Worm (Caenorhabditis elegans) whole organism, early embryonic: Measurements from ENCODE around the gene eng-1.
A peak's percentile ranks its signal among the peaks of the same experiment; 100 is the strongest.

Experiments used
- B0310.2 ChIP-seq: sonication (generic microtip); optimal IDR thresholded peaks from 2 replicates; lab custom pipeline; 2016; ENCODE audit warnings: mild to moderate bottlenecking, missing genetic modification characterization, missing compliant biosample characterization
- F13C5.2 ChIP-seq: sonication (generic microtip); optimal IDR thresholded peaks from 2 replicates; lab custom pipeline; 2017; ENCODE audit warnings: mild to moderate bottlenecking, missing genetic modification characterization, inconsistent platforms, missing compliant biosample characterization
- aly-1 ChIP-seq: sonication (generic microtip); optimal IDR thresholded peaks from 2 replicates; lab custom pipeline; 2016; ENCODE audit warnings: missing genetic modification characterization, missing compliant biosample characterization
- ama-1 ChIP-seq: fragments of 150-350 bp; optimal IDR thresholded peaks from 2 replicates; lab custom pipeline; 2014
- ceh-13 ChIP-seq: fragments of 200-800 bp; sonication (Bioruptor generic); optimal IDR thresholded peaks from 2 replicates; lab custom pipeline; 2018; ENCODE audit warnings: mild to moderate bottlenecking, missing genetic modification characterization, missing compliant biosample characterization
- ceh-36 ChIP-seq: sonication (generic microtip); optimal IDR thresholded peaks from 2 replicates; lab custom pipeline; 2016; ENCODE audit warnings: missing genetic modification characterization, inconsistent platforms, missing compliant biosample characterization
- ets-7 ChIP-seq: sonication (generic microtip); optimal IDR thresholded peaks from 2 replicates; lab custom pipeline; 2016; ENCODE audit warnings: missing genotype, missing genetic modification characterization, missing compliant biosample characterization
- flt-1 ChIP-seq: fragments of 200-800 bp; sonication (Bioruptor generic); IDR thresholded peaks from 2 replicates; pipeline ENCODE4 v1.3.6; 2022; ENCODE audit warnings: missing genetic modification characterization, missing compliant biosample characterization
- hmbx-1 ChIP-seq: sonication (generic microtip); optimal IDR thresholded peaks from 2 replicates; lab custom pipeline; 2016; ENCODE audit warnings: mild to moderate bottlenecking, missing genetic modification characterization, missing compliant biosample characterization
- hmg-4 ChIP-seq: fragments of 200-800 bp; sonication (Bioruptor generic); optimal IDR thresholded peaks from 2 replicates; lab custom pipeline; 2018; ENCODE audit warnings: mild to moderate bottlenecking, missing genetic modification characterization, missing compliant biosample characterization
- hnd-1 ChIP-seq: sonication (generic microtip); optimal IDR thresholded peaks from 2 replicates; lab custom pipeline; 2016; ENCODE audit warnings: missing genetic modification characterization, missing compliant biosample characterization
- pes-1 ChIP-seq: fragments of 200-800 bp; sonication (Bioruptor generic); IDR thresholded peaks from 2 replicates; pipeline ENCODE4 v1.3.6; 2022; ENCODE audit warnings: missing genetic modification reagents, missing genetic modification characterization, missing compliant biosample characterization
- scrt-1 ChIP-seq: fragments of 200-800 bp; sonication (Bioruptor generic); IDR thresholded peaks from 2 replicates; pipeline ENCODE4 v1.3.6; 2022; ENCODE audit warnings: missing genetic modification characterization, missing compliant biosample characterization
- sea-1 ChIP-seq: fragments of 200-800 bp; sonication (Bioruptor generic); conservative IDR thresholded peaks from 2 replicates; pipeline ENCODE4 v1.3.6; 2022; ENCODE audit warnings: missing genetic modification characterization, missing compliant biosample characterization
- tbx-11 ChIP-seq: fragments of 200-800 bp; sonication (Bioruptor generic); IDR thresholded peaks from 2 replicates; pipeline ENCODE4 v1.3.6; 2022; ENCODE audit warnings: missing genetic modification characterization, missing compliant biosample characterization
- tbx-37 ChIP-seq: fragments of 200-800 bp; sonication (Bioruptor generic); conservative IDR thresholded peaks from 2 replicates; pipeline ENCODE4 v1.3.6; 2022; ENCODE audit warnings: missing genetic modification reagents, missing genetic modification characterization, missing compliant biosample characterization
- tra-4 ChIP-seq: sonication (generic microtip); optimal IDR thresholded peaks from 2 replicates; lab custom pipeline; 2017; ENCODE audit warnings: missing genetic modification characterization, missing compliant biosample characterization

eng-1 gene

DNA sequence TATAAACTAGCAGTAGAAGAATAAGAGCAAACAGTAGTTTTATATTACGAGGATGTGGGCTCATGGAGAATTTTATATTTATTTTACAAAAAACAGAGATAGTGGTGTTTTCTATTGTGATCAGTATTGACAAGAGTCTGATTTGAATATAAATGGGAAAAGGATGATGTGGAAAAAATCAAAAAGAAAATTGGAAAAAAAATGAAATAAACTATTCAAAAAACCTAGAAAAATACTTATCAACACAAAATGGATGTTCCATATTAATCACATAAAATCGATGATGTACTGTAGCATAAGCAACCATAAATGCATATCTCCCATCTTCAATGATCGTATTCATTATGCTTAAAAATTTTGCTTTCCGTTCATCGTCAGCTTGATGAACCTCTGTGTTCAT, 18.6 kb upstream of the eng-1 start, which contains the start of gene C28H8.7:
C28H8.7 (minus strand) TSS at position 101 of the 400 bp plus-strand sequence.
- TF ChIP-seq ceh-36 (tag; lab: Kevin White, UChicago) (no peak), scrt-1 (no peak), hmbx-1 (no peak)

- TF ChIP-seq hmg-4 (no peak), hnd-1 (tag; lab: Kevin White, UChicago) (no peak), scrt-1 (no peak), tbx-37 (no peak), aly-1 (no peak), hmbx-1 (no peak), pes-1 (GFP tag; lab: Robert Waterston, UW) (no peak), ceh-13 (GFP tag; lab: Kevin White, UChicago) (no peak)
These were observed 16.2 kb upstream of the eng-1 start for ce11 chrIII:5884459-5884858.

ce11 chrIII:5884007-5884406, 15.7 kb upstream of the eng-1 start, which contains the start of gene C28H8.5:
TSS of gene C28H8.5 (plus strand) at chrIII:5884307.
- TF ChIP-seq hmbx-1 (no peak), hmg-4 (no peak), ets-7 (no peak), ceh-13 (GFP tag; lab: Kevin White, UChicago) (no peak), flt-1 (GFP tag; lab: Robert Waterston, UW) (no peak), ceh-36 (tag; lab: Kevin White, UChicago) (no peak), scrt-1 (no peak), F13C5.2 (no peak), aly-1 (no peak), tra-4 (tag; lab: Kevin White, UChicago) (no peak), ama-1 (no peak), hnd-1 (tag; lab: Kevin White, UChicago) (no peak), tbx-37 (no peak), pes-1 (GFP tag; lab: Robert Waterston, UW) (no peak), sea-1 (GFP tag; lab: Robert Waterston, UW) (no peak), B0310.2 (tag; lab: Kevin White, UChicago) (no peak), tbx-11 (GFP tag; lab: Robert Waterston, UW) (no peak)

DNA sequence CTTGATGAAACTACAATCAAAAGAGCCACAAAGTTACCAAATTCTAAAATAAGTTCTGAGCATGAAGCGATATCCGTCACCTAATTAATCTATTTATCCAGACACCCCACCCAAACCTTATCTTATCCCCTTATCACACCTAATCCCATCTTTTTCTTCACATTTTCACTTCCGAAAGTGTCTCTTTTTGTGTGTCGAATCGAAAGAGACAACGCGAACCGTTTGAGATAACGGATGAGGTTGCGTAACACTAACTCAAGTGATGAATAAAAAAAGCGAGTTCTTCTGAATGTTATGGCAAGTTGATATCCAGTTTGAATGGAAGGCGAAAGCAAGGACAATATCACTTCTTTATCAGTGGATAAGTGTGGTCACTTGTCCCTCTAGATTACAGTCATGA, 15.2 kb upstream of the eng-1 start:
- TF ChIP-seq sea-1 (GFP tag; lab: Robert Waterston, UW): no peak
- no peak for TF ChIP-seq aly-1
- TF ChIP-seq hmg-4: no peak
- no peak for TF ChIP-seq ceh-13 (GFP tag; lab: Kevin White, UChicago)
- no peak for TF ChIP-seq ceh-36 (tag; lab: Kevin White, UChicago)
- no peak for TF ChIP-seq tra-4 (tag; lab: Kevin White, UChicago)
- no peak for TF ChIP-seq hnd-1 (tag; lab: Kevin White, UChicago)
- no peak for TF ChIP-seq hmbx-1
- TF ChIP-seq ets-7: no peak
- no peak for TF ChIP-seq ama-1
- TF ChIP-seq tbx-37: no peak
- TF ChIP-seq pes-1 (GFP tag; lab: Robert Waterston, UW): no peak
- TF ChIP-seq scrt-1: no peak
- TF ChIP-seq tbx-11 (GFP tag; lab: Robert Waterston, UW): no peak
- TF ChIP-seq flt-1 (GFP tag; lab: Robert Waterston, UW): no peak
- no peak for TF ChIP-seq B0310.2 (tag; lab: Kevin White, UChicago)
- TF ChIP-seq F13C5.2: no peak

ce11 chrIII:5882823-5883222, 14.5 kb upstream of the eng-1 start, which contains the start of gene F01F1.14:
TSS of gene F01F1.14 (minus strand) at chrIII:5882923.
- TF ChIP-seq pes-1 (GFP tag; lab: Robert Waterston, UW) (no peak), tbx-11 (GFP tag; lab: Robert Waterston, UW) (no peak), hmg-4 (no peak), sea-1 (GFP tag; lab: Robert Waterston, UW) (no peak), flt-1 (GFP tag; lab: Robert Waterston, UW) (no peak), ets-7 (no peak), tra-4 (tag; lab: Kevin White, UChicago) (no peak), ceh-13 (GFP tag; lab: Kevin White, UChicago) (no peak), ceh-36 (tag; lab: Kevin White, UChicago) (no peak), tbx-37 (no peak), ama-1 (no peak), B0310.2 (tag; lab: Kevin White, UChicago) (no peak), scrt-1 (no peak), aly-1 (no peak)

DNA sequence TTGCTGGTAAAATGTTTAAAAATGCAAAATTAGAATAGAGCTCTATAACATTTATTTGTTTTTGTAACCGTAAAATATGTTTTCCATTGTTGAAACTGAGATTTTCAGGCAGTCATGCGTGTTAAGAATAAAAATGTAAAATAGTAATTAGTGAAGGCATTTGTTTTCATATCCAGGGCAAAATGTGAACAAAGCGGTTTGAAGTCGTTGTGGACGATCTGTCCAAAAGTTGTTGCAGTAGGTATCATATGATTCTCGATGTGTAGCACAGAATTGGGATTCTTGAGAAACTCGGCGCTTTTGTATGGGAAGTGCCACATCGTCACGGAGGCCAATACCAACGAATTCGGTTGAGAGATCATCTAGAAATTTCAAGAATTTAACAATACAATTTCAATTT, 14.0 kb upstream of the eng-1 start:
- TF ChIP-seq ama-1 (peak; percentile 14), scrt-1 (no peak)

DNA sequence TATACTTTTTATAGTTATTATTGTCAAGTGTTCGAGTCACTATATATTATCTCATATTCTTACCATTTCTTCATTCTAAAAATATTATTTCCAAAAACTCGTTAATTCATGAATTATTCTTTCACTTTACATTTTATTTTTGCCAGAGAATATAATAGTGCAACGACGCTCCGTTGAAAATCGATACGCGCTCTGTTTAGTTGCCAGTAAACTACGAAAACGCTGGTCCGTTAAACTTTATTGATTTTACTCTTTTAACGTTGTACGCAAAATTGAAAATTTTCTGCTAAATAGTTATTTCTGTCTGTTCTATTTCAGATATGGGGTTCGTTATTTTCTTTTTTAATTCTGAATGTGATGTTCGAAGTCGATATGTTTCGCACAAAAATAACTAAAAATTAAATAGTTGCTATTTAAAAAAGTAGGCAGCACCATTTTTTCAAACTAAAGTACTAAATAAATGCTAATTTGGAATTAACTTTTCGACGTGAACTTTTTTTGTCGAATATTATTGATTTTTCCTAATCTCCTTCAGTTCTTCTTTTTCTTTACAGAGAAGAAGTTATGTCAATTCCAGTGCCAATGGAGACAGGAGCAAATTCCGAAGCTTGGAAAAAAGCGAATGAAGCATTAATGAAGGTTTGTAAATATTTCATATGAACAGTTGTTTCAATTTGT, 11.1 kb upstream of the eng-1 start, which contains the start of gene hpo-10:
hpo-10 (plus strand) TSS at position 199 of the 678 bp plus-strand sequence.
- no peak for TF ChIP-seq ceh-36 (tag; lab: Kevin White, UChicago)
- no peak for TF ChIP-seq aly-1
- no peak for TF ChIP-seq ets-7
- no peak for TF ChIP-seq ceh-13 (GFP tag; lab: Kevin White, UChicago)

DNA sequence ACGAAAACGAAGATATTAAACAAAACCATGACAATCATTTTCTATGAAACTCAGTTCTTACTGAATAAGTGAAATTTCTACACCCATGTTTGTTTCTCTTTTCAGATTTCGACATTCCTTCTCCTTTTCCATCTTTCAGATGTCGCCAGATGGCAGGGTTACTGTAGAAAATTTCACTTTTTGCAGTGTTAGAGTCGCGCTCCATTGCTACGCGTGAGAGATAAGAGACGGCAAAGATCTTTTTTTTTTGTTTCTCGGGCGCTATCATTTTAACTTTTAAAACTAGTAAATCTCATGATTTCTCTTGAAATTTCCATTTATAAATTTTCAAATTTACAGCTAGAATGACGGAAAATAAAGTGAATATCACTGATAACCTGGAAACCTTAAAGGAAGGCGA, 9.9 kb upstream of the eng-1 start, which contains the start of the genes mig-21 and F01F1.2:
mig-21 (minus strand) TSS at position 166 of the 400 bp plus-strand sequence.
F01F1.2 (plus strand) TSS at position 340 of the 400 bp plus-strand sequence.
- TF ChIP-seq pes-1 (GFP tag; lab: Robert Waterston, UW) (no peak), tra-4 (tag; lab: Kevin White, UChicago) (no peak), ceh-13 (GFP tag; lab: Kevin White, UChicago) (no peak)
